Fruit fly (Drosophila melanogaster) whole organism, embryonic: ENCODE results near the gene lap.

ENCODE experiments used
- Blimp-1 ChIP-seq: fragments of 200-800 bp; sonication (Bioruptor generic); optimal IDR thresholded peaks from 3 replicates; lab custom pipeline; 2018; ENCODE audit warnings: missing biosample characterization, missing genetic modification characterization, mild to moderate bottlenecking, moderate library complexity, missing genetic modification reagents
- CG12744 ChIP-seq: fragments of 200-800 bp; sonication (Bioruptor generic); optimal IDR thresholded peaks from 2 replicates; lab custom pipeline; 2016; ENCODE audit warnings: missing biosample characterization, missing genetic modification characterization
- CG14441 ChIP-seq: fragments of 200-800 bp; sonication (Bioruptor generic); IDR thresholded peaks from 2 replicates; pipeline ENCODE4 v1.3.6; 2022; ENCODE audit warnings: missing biosample characterization, missing genetic modification characterization
- CG1602 ChIP-seq: fragments of 200-800 bp; sonication (Bioruptor generic); optimal IDR thresholded peaks from 3 replicates; lab custom pipeline; 2016; ENCODE audit warnings: missing biosample characterization, missing genetic modification characterization
- CG17359 ChIP-seq: fragments of 200-800 bp; sonication (Bioruptor generic); optimal IDR thresholded peaks from 3 replicates; lab custom pipeline; 2018; ENCODE audit warnings: missing biosample characterization, mild to moderate bottlenecking, missing genetic modification characterization, moderate library complexity
- CG17802 ChIP-seq: fragments of 200-800 bp; sonication (Bioruptor generic); optimal IDR thresholded peaks from 2 replicates; lab custom pipeline; 2018; ENCODE audit warnings: missing biosample characterization, mild to moderate bottlenecking, missing genetic modification characterization, moderate library complexity
- CG17912 ChIP-seq: fragments of 200-800 bp; sonication (Bioruptor generic); optimal IDR thresholded peaks from 2 replicates; lab custom pipeline; 2018; ENCODE audit warnings: missing biosample characterization, mild to moderate bottlenecking, missing genetic modification characterization
- CG2712 ChIP-seq: fragments of 200-800 bp; optimal IDR thresholded peaks from 3 replicates; lab custom pipeline; 2019; ENCODE audit warnings: missing biosample characterization, mild to moderate bottlenecking, missing genetic modification characterization, moderate library complexity
- CG30020 ChIP-seq: fragments of 200-800 bp; optimal IDR thresholded peaks from 2 replicates; lab custom pipeline; 2019; ENCODE audit warnings: missing biosample characterization, mild to moderate bottlenecking, missing genetic modification characterization, moderate library complexity
- CG34376 ChIP-seq: fragments of 200-800 bp; sonication (Bioruptor generic); optimal IDR thresholded peaks from 2 replicates; lab custom pipeline; 2018; ENCODE audit warnings: missing biosample characterization, mild to moderate bottlenecking, missing genetic modification characterization
- CG4282 ChIP-seq: fragments of 200-800 bp; sonication (Bioruptor generic); optimal IDR thresholded peaks from 2 replicates; lab custom pipeline; 2016; ENCODE audit warnings: missing biosample characterization, missing genetic modification characterization
- CG4404 ChIP-seq: fragments of 200-800 bp; sonication (Bioruptor generic); IDR thresholded peaks from 2 replicates; pipeline ENCODE4 v1.3.6; 2022; ENCODE audit warnings: missing biosample characterization, missing genetic modification characterization
- CG4707 ChIP-seq: fragments of 200-800 bp; sonication (Bioruptor generic); optimal IDR thresholded peaks from 2 replicates; lab custom pipeline; 2018; ENCODE audit warnings: missing biosample characterization, mild to moderate bottlenecking, missing genetic modification characterization, moderate library complexity
- CG6854 ChIP-seq: fragments of 200-800 bp; sonication (Bioruptor generic); optimal IDR thresholded peaks from 3 replicates; lab custom pipeline; 2017; ENCODE audit warnings: missing biosample characterization, mild to moderate bottlenecking, missing genetic modification characterization
- CG7987 ChIP-seq: fragments of 200-800 bp; sonication (Bioruptor generic); optimal IDR thresholded peaks from 2 replicates; lab custom pipeline; 2018; ENCODE audit warnings: missing biosample characterization, mild to moderate bottlenecking, missing genetic modification characterization, moderate library complexity
- CG9876 ChIP-seq: fragments of 200-800 bp; sonication (Bioruptor generic); optimal IDR thresholded peaks from 2 replicates; lab custom pipeline; 2016; ENCODE audit warnings: missing biosample characterization, missing genetic modification characterization
- CG9932 ChIP-seq: fragments of 200-800 bp; sonication (Bioruptor generic); IDR thresholded peaks from 2 replicates; pipeline ENCODE4 v1.3.6; 2022; ENCODE audit warnings: missing biosample characterization, missing genetic modification characterization
- Dad ChIP-seq: fragments of 200-800 bp; sonication (Bioruptor generic); optimal IDR thresholded peaks from 3 replicates; lab custom pipeline; 2016; ENCODE audit warnings: missing biosample characterization, missing genetic modification characterization
- Deaf1 ChIP-seq: fragments of 200-800 bp; optimal IDR thresholded peaks from 3 replicates; lab custom pipeline; 2019; ENCODE audit warnings: missing biosample characterization, mild to moderate bottlenecking, missing genetic modification characterization, moderate library complexity
- Dip3 ChIP-seq: fragments of 200-800 bp; sonication (Bioruptor generic); optimal IDR thresholded peaks from 3 replicates; lab custom pipeline; 2016; ENCODE audit warnings: missing biosample characterization, missing genetic modification characterization
- Dll ChIP-seq: fragments of 200-800 bp; sonication (Bioruptor generic); IDR thresholded peaks from 4 replicates; pipeline ENCODE4 v1.3.6; 2022; ENCODE audit warnings: missing biosample characterization, missing genetic modification characterization; ENCODE audit not compliant: partially characterized antibody
- E2f1 ChIP-seq: fragments of 200-800 bp; sonication (Bioruptor generic); IDR thresholded peaks from 2 replicates; pipeline ENCODE4 v1.3.6; 2022; ENCODE audit warnings: missing biosample characterization, missing genetic modification characterization
- Ets97D ChIP-seq: fragments of 200-800 bp; sonication (Bioruptor generic); optimal IDR thresholded peaks from 3 replicates; lab custom pipeline; 2016; ENCODE audit warnings: missing biosample characterization, missing genetic modification characterization
- H2.0 ChIP-seq: fragments of 200-800 bp; sonication (Bioruptor generic); IDR thresholded peaks from 2 replicates; pipeline ENCODE4 v1.3.6; 2022; ENCODE audit warnings: missing biosample characterization, missing genetic modification characterization
- Hmr ChIP-seq: fragments of 200-800 bp; sonication (Bioruptor generic); optimal IDR thresholded peaks from 3 replicates; lab custom pipeline; 2017; ENCODE audit warnings: mild to moderate bottlenecking, missing biosample characterization, missing genetic modification reagents, missing genetic modification characterization
- Hr51 ChIP-seq, 2 experiments: fragments of 200-800 bp; sonication (Bioruptor generic); optimal IDR thresholded peaks; 2 replicates in 1 of 2; 3 replicates in 1 of 2; lab custom pipeline; 2016 to 2018; ENCODE audit warnings: missing biosample characterization in 2 of 2, missing genetic modification characterization in 2 of 2, mild to moderate bottlenecking in 1 of 2, moderate library complexity in 1 of 2
- NFAT ChIP-seq: fragments of 200-800 bp; sonication (Bioruptor generic); IDR thresholded peaks from 2 replicates; pipeline ENCODE4 v1.3.6; 2022; ENCODE audit warnings: missing biosample characterization, missing genetic modification characterization
- Optix ChIP-seq: fragments of 200-800 bp; sonication (Bioruptor generic); IDR thresholded peaks from 3 replicates; pipeline ENCODE4 v1.3.6; 2022; ENCODE audit warnings: missing biosample characterization, missing genetic modification characterization
- Six4 ChIP-seq: fragments of 200-800 bp; sonication (Bioruptor generic); optimal IDR thresholded peaks from 2 replicates; lab custom pipeline; 2016; ENCODE audit warnings: missing biosample characterization, missing genetic modification characterization
- Xbp1 ChIP-seq: fragments of 200-800 bp; sonication (Bioruptor generic); optimal IDR thresholded peaks from 3 replicates; lab custom pipeline; 2016; ENCODE audit warnings: missing biosample characterization, mild to moderate bottlenecking, missing genetic modification characterization
- btn ChIP-seq: fragments of 200-800 bp; sonication (Bioruptor generic); optimal IDR thresholded peaks from 2 replicates; lab custom pipeline; 2016; ENCODE audit warnings: missing biosample characterization, missing genetic modification characterization
- cad ChIP-seq: fragments of >200 bp; optimal IDR thresholded peaks from 2 replicates; lab custom pipeline; 2017; ENCODE audit warnings: missing biosample characterization, missing genetic modification characterization
- cato ChIP-seq: fragments of 200-800 bp; sonication (Bioruptor generic); optimal IDR thresholded peaks from 2 replicates; lab custom pipeline; 2016; ENCODE audit warnings: missing biosample characterization, missing genetic modification characterization, borderline replicate concordance
- cg ChIP-seq: fragments of 200-800 bp; sonication (Bioruptor generic); optimal IDR thresholded peaks from 3 replicates; lab custom pipeline; 2019; ENCODE audit warnings: missing biosample characterization, mild to moderate bottlenecking, missing genetic modification characterization, moderate library complexity
- dm ChIP-seq: fragments of 200-800 bp; sonication (Bioruptor generic); optimal IDR thresholded peaks from 3 replicates; lab custom pipeline; 2016; ENCODE audit warnings: missing biosample characterization, missing genetic modification characterization
- ems ChIP-seq: fragments of 200-800 bp; sonication (Bioruptor generic); optimal IDR thresholded peaks from 3 replicates; lab custom pipeline; 2016; ENCODE audit warnings: missing biosample characterization, missing genetic modification characterization
- fu2 ChIP-seq: fragments of 200-800 bp; sonication (Bioruptor generic); optimal IDR thresholded peaks from 2 replicates; lab custom pipeline; 2016; ENCODE audit warnings: missing biosample characterization, missing genetic modification characterization
- gem ChIP-seq: fragments of 200-800 bp; sonication (Bioruptor generic); optimal IDR thresholded peaks from 2 replicates; lab custom pipeline; 2019; ENCODE audit warnings: missing biosample characterization, mild to moderate bottlenecking, missing genetic modification characterization, moderate library complexity
- grau ChIP-seq: fragments of 200-800 bp; optimal IDR thresholded peaks from 3 replicates; lab custom pipeline; 2019; ENCODE audit warnings: missing biosample characterization, mild to moderate bottlenecking, missing genetic modification characterization, moderate library complexity
- kah ChIP-seq: fragments of 200-800 bp; sonication (Bioruptor generic); optimal IDR thresholded peaks from 2 replicates; lab custom pipeline; 2018; ENCODE audit warnings: missing biosample characterization, mild to moderate bottlenecking, missing genetic modification characterization
- kni ChIP-seq: fragments of 200-800 bp; sonication (Bioruptor generic); optimal IDR thresholded peaks from 3 replicates; lab custom pipeline; 2017; ENCODE audit warnings: mild to moderate bottlenecking, missing biosample characterization, missing genetic modification reagents, missing genetic modification characterization
- org-1 ChIP-seq: fragments of 200-800 bp; sonication (Bioruptor generic); optimal IDR thresholded peaks from 2 replicates; lab custom pipeline; 2017; ENCODE audit warnings: missing biosample characterization, missing genetic modification characterization
- pzg ChIP-seq: fragments of 200-800 bp; sonication (Bioruptor generic); optimal IDR thresholded peaks from 3 replicates; lab custom pipeline; 2018; ENCODE audit warnings: missing biosample characterization, mild to moderate bottlenecking, missing genetic modification characterization, moderate library complexity
- sima ChIP-seq: fragments of 200-800 bp; sonication (Bioruptor generic); optimal IDR thresholded peaks from 2 replicates; lab custom pipeline; 2016; ENCODE audit warnings: missing biosample characterization, missing genetic modification characterization
- sisA ChIP-seq: fragments of 200-800 bp; sonication (Bioruptor generic); IDR thresholded peaks from 2 replicates; pipeline ENCODE4 v1.3.6; 2022; ENCODE audit warnings: missing biosample characterization, missing genetic modification characterization
- stc ChIP-seq: fragments of 200-800 bp; sonication (Bioruptor generic); IDR thresholded peaks from 2 replicates; pipeline ENCODE4 v1.3.6; 2022; ENCODE audit warnings: missing biosample characterization, missing genetic modification characterization
- tll ChIP-seq, 2 experiments: fragments of 200-800 bp in 1 of 2; fragments of >200 bp in 1 of 2; sonication (Bioruptor generic) in 1 of 2; optimal IDR thresholded peaks; 2 replicates each; lab custom pipeline; 2017 to 2019; ENCODE audit warnings: missing biosample characterization in 2 of 2, missing genetic modification characterization in 2 of 2, mild to moderate bottlenecking in 1 of 2, moderate library complexity in 1 of 2
- unc-4 ChIP-seq: fragments of 200-800 bp; sonication (Bioruptor generic); IDR thresholded peaks from 2 replicates; pipeline ENCODE4 v1.3.6; 2022; ENCODE audit warnings: missing biosample characterization, missing genetic modification characterization; ENCODE audit not compliant: partially characterized antibody
- vfl ChIP-seq: fragments of 200-800 bp; sonication (Bioruptor generic); optimal IDR thresholded peaks from 2 replicates; lab custom pipeline; 2016; ENCODE audit warnings: missing biosample characterization, missing genetic modification characterization
- vvl ChIP-seq: fragments of 200-800 bp; sonication (Bioruptor generic); IDR thresholded peaks from 2 replicates; pipeline ENCODE4 v1.3.6; 2022; ENCODE audit warnings: missing biosample characterization, missing genetic modification characterization
- zf30C ChIP-seq: fragments of 200-800 bp; sonication (Bioruptor generic); optimal IDR thresholded peaks from 3 replicates; lab custom pipeline; 2018; ENCODE audit warnings: missing biosample characterization, mild to moderate bottlenecking, missing genetic modification characterization

Gene lap

dm6 chr3R:7249460-7249859, 62.7 kb downstream of the lap start, which contains the start of the genes CG1227 and Dtwd2 (continued):
- peak; percentile 93 for TF ChIP-seq CG34376 (GFP tag; lab: Kevin White, UChicago)
- no peak for TF ChIP-seq Optix
- peak; percentile 45 to 97 for TF ChIP-seq Hr51 (GFP tag; optimal IDR thresholded peaks at IDR 0.05; lab: Kevin White, UChicago)
- TF ChIP-seq Hmr: peak; percentile 92
- peak; percentile 72 for TF ChIP-seq kah (GFP tag; lab: Kevin White, UChicago)
- no peak for TF ChIP-seq btn (GFP tag; lab: Kevin White, UChicago)
- TF ChIP-seq Deaf1 (tag; lab: Kevin White, UChicago): no peak
- TF ChIP-seq Xbp1 (GFP tag; lab: Kevin White, UChicago): peak; percentile 88
- peak; percentile 32 for TF ChIP-seq Ets97D
- peak; percentile 78 for TF ChIP-seq CG30020 (tag; lab: Kevin White, UChicago)
- peak; percentile 49 for TF ChIP-seq CG17802 (tag; lab: Kevin White, UChicago)
- peak; percentile 57 for TF ChIP-seq CG12744 (GFP tag; lab: Kevin White, UChicago)
- peak; percentile 6 for TF ChIP-seq fu2
- TF ChIP-seq sima (GFP tag; lab: Kevin White, UChicago): peak; percentile 49
- peak; percentile 19 for TF ChIP-seq vfl
- TF ChIP-seq CG9876: no peak
- TF ChIP-seq vvl (GFP tag; lab: Robert Waterston, UW): no peak; the same call in 1 of the 2 replicates
- TF ChIP-seq CG4282 (GFP tag; lab: Kevin White, UChicago): no peak
- peak; percentile 84 for TF ChIP-seq dm (GFP tag; lab: Kevin White, UChicago)
- peak; percentile 33; the same call in 1 of the 2 replicates for TF ChIP-seq sisA (GFP tag; lab: Robert Waterston, UW)
- TF ChIP-seq cato (GFP tag; lab: Kevin White, UChicago): peak; percentile 49
- peak; percentile 95 for TF ChIP-seq grau (tag; lab: Kevin White, UChicago)
- TF ChIP-seq E2f1 (GFP tag; lab: Robert Waterston, UW): peak; percentile 90
- peak; percentile 52 for TF ChIP-seq Dip3 (GFP tag; lab: Kevin White, UChicago)
- peak; percentile 88 for TF ChIP-seq Blimp-1 (GFP tag; lab: Kevin White, UChicago)
- TF ChIP-seq cg: no peak
- TF ChIP-seq CG4707 (GFP tag; lab: Kevin White, UChicago): peak; percentile 77
- TF ChIP-seq NFAT (GFP tag; lab: Robert Waterston, UW): peak; percentile 83
- no peak for TF ChIP-seq CG7987 (GFP tag; lab: Kevin White, UChicago)
- peak; percentile 32 for TF ChIP-seq Dad (GFP tag; lab: Kevin White, UChicago)
- TF ChIP-seq CG4404 (GFP tag; lab: Robert Waterston, UW): no peak
- TF ChIP-seq gem: peak; percentile 97
- TF ChIP-seq unc-4 (GFP tag; lab: Robert Waterston, UW): no peak
- no peak for TF ChIP-seq cad
- peak; percentile 90 for TF ChIP-seq CG6854 (GFP tag; lab: Kevin White, UChicago)
- TF ChIP-seq tll (GFP tag; optimal IDR thresholded peaks at IDR 0.05; lab: Kevin White, UChicago): peak in 1 of 2 experiments; percentile 16
- TF ChIP-seq H2.0: peak; percentile 91
- peak; percentile 95 for TF ChIP-seq stc
- TF ChIP-seq CG1602 (GFP tag; lab: Kevin White, UChicago): peak; percentile 73
- TF ChIP-seq ems (GFP tag; lab: Kevin White, UChicago): peak; percentile 72
- TF ChIP-seq org-1 (GFP tag; lab: Kevin White, UChicago): peak; percentile 72
- peak; percentile 62 for TF ChIP-seq CG17912 (GFP tag; lab: Kevin White, UChicago)
- TF ChIP-seq CG17359 (tag; lab: Kevin White, UChicago): peak; percentile 94
- peak; percentile 36 for TF ChIP-seq pzg
- peak; percentile 67 for TF ChIP-seq Six4
- TF ChIP-seq CG9932 (GFP tag; lab: Robert Waterston, UW): peak; percentile 89
- TF ChIP-seq kni: no peak
- peak; percentile 95 for TF ChIP-seq CG2712 (tag; lab: Kevin White, UChicago)
- TF ChIP-seq Dll (GFP tag; lab: Robert Waterston, UW): peak; percentile 36; the same call in 1 of the 4 replicates
- peak; percentile 84 for TF ChIP-seq CG14441
- TF ChIP-seq zf30C: no peak
